Worm (Caenorhabditis elegans) whole organism, L3 larva: ENCODE data around the gene pals-34.

Experiments used
- ZK546.5 ChIP-seq: sonication (generic microtip); optimal IDR thresholded peaks from 2 replicates; lab custom pipeline; 2017; ENCODE audit warnings: missing biosample characterization, missing genetic modification characterization
- ceh-16 ChIP-seq: sonication (generic microtip); optimal IDR thresholded peaks from 2 replicates; lab custom pipeline; 2017; ENCODE audit warnings: missing biosample characterization, missing genetic modification characterization
- ceh-28 ChIP-seq: fragments of 150-350 bp; optimal IDR thresholded peaks from 2 replicates; lab custom pipeline; 2014; ENCODE audit warnings: missing biosample characterization, missing genetic modification reagents, missing genetic modification characterization
- ceh-82 ChIP-seq: fragments of 150-350 bp; optimal IDR thresholded peaks from 2 replicates; lab custom pipeline; 2014; ENCODE audit warnings: missing biosample characterization, missing genetic modification characterization
- ceh-9 ChIP-seq: sonication (generic microtip); optimal IDR thresholded peaks from 2 replicates; lab custom pipeline; 2018; ENCODE audit warnings: missing biosample characterization, missing genetic modification characterization
- daf-12 ChIP-seq: fragments of 150-350 bp; optimal IDR thresholded peaks from 2 replicates; lab custom pipeline; 2014; ENCODE audit warnings: missing biosample characterization, missing genetic modification reagents, missing genetic modification characterization
- egl-27 ChIP-seq: sonication (generic microtip); optimal IDR thresholded peaks from 4 replicates; lab custom pipeline; 2017; ENCODE audit warnings: missing biosample characterization, missing genetic modification reagents, missing genetic modification characterization
- egl-5 ChIP-seq: fragments of 150-350 bp; optimal IDR thresholded peaks from 2 replicates; lab custom pipeline; 2017; ENCODE audit warnings: missing biosample characterization, missing genetic modification reagents, missing genetic modification characterization, inconsistent platforms
- elt-2 ChIP-seq: sonication (generic microtip); optimal IDR thresholded peaks from 2 replicates; lab custom pipeline; 2016; ENCODE audit warnings: missing genetic modification reagents, mild to moderate bottlenecking, missing genetic modification characterization, missing compliant biosample characterization
- elt-3 ChIP-seq, 3 experiments: fragments of 150-350 bp in 1 of 3; sonication (generic microtip) in 2 of 3; optimal IDR thresholded peaks; 2 replicates in 2 of 3; 4 replicates in 1 of 3; lab custom pipeline; 2014 to 2017; ENCODE audit warnings: missing biosample characterization in 3 of 3, missing genetic modification characterization in 3 of 3
- eor-1 ChIP-seq, 2 experiments: fragments of 150-350 bp; optimal IDR thresholded peaks; 2 replicates each; lab custom pipeline; 2014 to 2018; ENCODE audit warnings: missing biosample characterization in 2 of 2, missing genetic modification characterization in 2 of 2
- fkh-10 ChIP-seq: sonication (generic microtip); optimal IDR thresholded peaks from 2 replicates; lab custom pipeline; 2017; ENCODE audit warnings: missing biosample characterization, missing genetic modification reagents, missing genetic modification characterization
- jun-1 ChIP-seq: fragments of 150-350 bp; optimal IDR thresholded peaks from 2 replicates; lab custom pipeline; 2014; ENCODE audit warnings: missing biosample characterization, missing genetic modification reagents, missing genetic modification characterization
- lin-15B ChIP-seq: fragments of 150-350 bp; optimal IDR thresholded peaks from 2 replicates; lab custom pipeline; 2014; ENCODE audit warnings: missing biosample characterization, missing genetic modification characterization
- lsy-12 ChIP-seq: sonication (generic microtip); optimal IDR thresholded peaks from 2 replicates; lab custom pipeline; 2016; ENCODE audit warnings: mild to moderate bottlenecking, missing genetic modification characterization, missing compliant biosample characterization
- mdl-1 ChIP-seq: fragments of 150-350 bp; optimal IDR thresholded peaks from 2 replicates; lab custom pipeline; 2014; ENCODE audit warnings: missing biosample characterization, missing genetic modification characterization
- mml-1 ChIP-seq: fragments of 150-350 bp; sonication (generic microtip); optimal IDR thresholded peaks from 3 replicates; lab custom pipeline; 2014; ENCODE audit warnings: missing biosample characterization, missing genetic modification characterization
- nfya-1 ChIP-seq: sonication (generic microtip); optimal IDR thresholded peaks from 2 replicates; lab custom pipeline; 2017; ENCODE audit warnings: missing genetic modification characterization, mild to moderate bottlenecking, missing compliant biosample characterization, antibody characterized with exemption, moderate library complexity; ENCODE audit not compliant: insufficient read depth
- nhr-11 ChIP-seq: fragments of 150-350 bp; optimal IDR thresholded peaks from 2 replicates; lab custom pipeline; 2014; ENCODE audit warnings: missing biosample characterization, missing genetic modification characterization
- nhr-12 ChIP-seq: fragments of 150-350 bp; optimal IDR thresholded peaks from 2 replicates; lab custom pipeline; 2014; ENCODE audit warnings: missing biosample characterization, missing genetic modification characterization
- nhr-237 ChIP-seq: fragments of 150-350 bp; optimal IDR thresholded peaks from 2 replicates; lab custom pipeline; 2014; ENCODE audit warnings: missing biosample characterization, missing genetic modification characterization
- nhr-28 ChIP-seq: fragments of 150-350 bp; optimal IDR thresholded peaks from 2 replicates; lab custom pipeline; 2014; ENCODE audit warnings: missing biosample characterization, missing genetic modification characterization
- nhr-43 ChIP-seq: sonication (generic microtip); optimal IDR thresholded peaks from 2 replicates; lab custom pipeline; 2016; ENCODE audit warnings: mild to moderate bottlenecking, missing genetic modification characterization, missing compliant biosample characterization; ENCODE audit not compliant: poor library complexity, severe bottlenecking
- nhr-67 ChIP-seq: fragments of 150-350 bp; optimal IDR thresholded peaks from 2 replicates; lab custom pipeline; 2014; ENCODE audit warnings: missing biosample characterization, missing genetic modification characterization
- nhr-77 ChIP-seq: fragments of 150-350 bp; optimal IDR thresholded peaks from 2 replicates; lab custom pipeline; 2014; ENCODE audit warnings: missing biosample characterization, missing genetic modification characterization
- pha-4 ChIP-seq: fragments of 150-350 bp; optimal IDR thresholded peaks from 2 replicates; lab custom pipeline; 2014; ENCODE audit warnings: missing biosample characterization, missing genetic modification reagents, missing genetic modification characterization
- pqm-1 ChIP-seq: fragments of 150-350 bp; optimal IDR thresholded peaks from 2 replicates; lab custom pipeline; 2017; ENCODE audit warnings: missing biosample characterization, missing genetic modification characterization, inconsistent platforms
- skn-1 ChIP-seq: fragments of 150-350 bp; optimal IDR thresholded peaks from 2 replicates; lab custom pipeline; 2014; ENCODE audit warnings: missing biosample characterization, missing genetic modification characterization
- tbx-2 ChIP-seq: sonication (generic microtip); optimal IDR thresholded peaks from 2 replicates; lab custom pipeline; 2016; ENCODE audit warnings: mild to moderate bottlenecking, missing genetic modification characterization, missing compliant biosample characterization
- unc-39 ChIP-seq: sonication (generic microtip); optimal IDR thresholded peaks from 4 replicates; lab custom pipeline; 2017; ENCODE audit warnings: missing biosample characterization, missing genetic modification characterization
- unc-62 ChIP-seq: fragments of 150-350 bp; sonication (generic microtip); optimal IDR thresholded peaks from 4 replicates; lab custom pipeline; 2014; ENCODE audit warnings: missing biosample characterization, missing genetic modification reagents, missing genetic modification characterization
- zag-1 ChIP-seq: fragments of 150-350 bp; optimal IDR thresholded peaks from 2 replicates; lab custom pipeline; 2014; ENCODE audit warnings: missing biosample characterization, missing genetic modification characterization
- ztf-11 ChIP-seq: fragments of 150-350 bp; optimal IDR thresholded peaks from 2 replicates; lab custom pipeline; 2014; ENCODE audit warnings: missing biosample characterization, missing genetic modification characterization

The pals-34 gene

ce11 chrV:7932998-7933397 is 23.3 kb downstream of the pals-34 start, which contains the start of gene ncx-10:
ncx-10 (minus strand) TSS chrV:7933098.
- TF ChIP-seq skn-1 (tag; lab: Kevin White, UChicago) = no peak
- no peak for TF ChIP-seq daf-12
- TF ChIP-seq mml-1 = no peak
- TF ChIP-seq nhr-12 (tag; lab: Kevin White, UChicago) = no peak
- no peak for TF ChIP-seq nhr-77 (tag; lab: Kevin White, UChicago)
- no peak for TF ChIP-seq nhr-28 (tag; lab: Kevin White, UChicago)
- TF ChIP-seq elt-2 = no peak
- no peak for TF ChIP-seq ceh-82 (tag; lab: Kevin White, UChicago)
- TF ChIP-seq pha-4 = no peak

- TF ChIP-seq ceh-16 (tag; lab: Kevin White, UChicago) (no peak), skn-1 (tag; lab: Kevin White, UChicago) (no peak), zag-1 (tag; lab: Kevin White, UChicago) (no peak), jun-1 (no peak), nhr-67 (tag; lab: Kevin White, UChicago) (no peak), lin-15B (no peak), lsy-12 (tag; lab: Kevin White, UChicago) (no peak), nfya-1 (tag; lab: Kevin White, UChicago) (no peak), tbx-2 (no peak), nhr-43 (tag; lab: Kevin White, UChicago) (no peak), elt-3 (tag; optimal IDR thresholded peaks at IDR 0.05; lab: Kevin White, UChicago) (no peak), nhr-11 (tag; lab: Kevin White, UChicago) (no peak), mdl-1 (tag; lab: Kevin White, UChicago) (no peak), ZK546.5 (tag; lab: Kevin White, UChicago) (no peak), ztf-11 (tag; lab: Kevin White, UChicago) (no peak), eor-1 (tag; optimal IDR thresholded peaks at IDR 0.05; lab: Kevin White, UChicago) (no peak), daf-12 (no peak), egl-27 (tag; lab: Kevin White, UChicago) (no peak), nhr-12 (tag; lab: Kevin White, UChicago) (no peak), nhr-237 (no peak)
Measured at ce11 chrV:7928660-7929059, 27.6 kb downstream of the pals-34 start, which contains the start of gene srsx-5. srsx-5 (plus strand) TSS chrV:7928960.

- TF ChIP-seq ceh-82 (tag; lab: Kevin White, UChicago) (no peak), nhr-11 (tag; lab: Kevin White, UChicago) (no peak), egl-5 (tag; lab: Kevin White, UChicago) (no peak), tbx-2 (no peak), pqm-1 (tag; lab: Kevin White, UChicago) (no peak), daf-12 (no peak), ceh-9 (no peak), lin-15B (no peak), nhr-12 (tag; lab: Kevin White, UChicago) (no peak), unc-39 (tag; lab: Kevin White, UChicago) (no peak), nfya-1 (tag; lab: Kevin White, UChicago) (no peak)
Measured at ce11 chrV:7926784-7927183, 29.5 kb downstream of the pals-34 start, which contains the start of gene srsx-6. srsx-6 (plus strand) TSS chrV:7927084.

- TF ChIP-seq jun-1 (no peak), eor-1 (tag; optimal IDR thresholded peaks at IDR 0.05; lab: Kevin White, UChicago) (no peak), daf-12 (no peak), ceh-82 (tag; lab: Kevin White, UChicago) (no peak), unc-62 (GFP tag; lab: Kevin White, UChicago) (no peak), ceh-16 (tag; lab: Kevin White, UChicago) (no peak), fkh-10 (GFP tag; lab: Kevin White, UChicago) (no peak), ZK546.5 (tag; lab: Kevin White, UChicago) (no peak), mml-1 (no peak), nhr-77 (tag; lab: Kevin White, UChicago) (no peak), pqm-1 (tag; lab: Kevin White, UChicago) (no peak), lsy-12 (tag; lab: Kevin White, UChicago) (no peak), elt-3 (tag; optimal IDR thresholded peaks at IDR 0.05; lab: Kevin White, UChicago) (no peak)
Measured at ce11 chrV:7925483-7925882, 30.8 kb downstream of the pals-34 start, which contains the start of gene srsx-7. srsx-7 (plus strand) TSS chrV:7925783.

- TF ChIP-seq elt-2 = no peak
- no peak for TF ChIP-seq ceh-28 (tag; lab: Kevin White, UChicago)
- no peak for TF ChIP-seq elt-3 (tag; optimal IDR thresholded peaks at IDR 0.05; lab: Kevin White, UChicago)
- TF ChIP-seq ztf-11 (tag; lab: Kevin White, UChicago) = no peak
- TF ChIP-seq fkh-10 (GFP tag; lab: Kevin White, UChicago) = peak; percentile 1
Measured at ce11 chrV:7908431-7908830, 47.9 kb downstream of the pals-34 start.
